Fruit fly (Drosophila melanogaster): ENCODE data around the gene CG4053.
A peak's percentile ranks its signal among the peaks of the same experiment; 100 is the strongest.

CG4053 gene

dm6 chr3R:17122796-17123504 lies 9.0 kb downstream of the CG4053 start (continued):
- TF ChIP-seq cg (GFP tag; optimal IDR thresholded peaks at IDR 0.05) (no peak), CG18764 (GFP tag; optimal IDR thresholded peaks at IDR 0.05) (no peak), Myb (GFP tag; optimal IDR thresholded peaks at IDR 0.05) (no peak), CG10654 (GFP tag; optimal IDR thresholded peaks at IDR 0.05) (no peak), CG1647 (GFP tag; optimal IDR thresholded peaks at IDR 0.05) (no peak), Xbp1 (GFP tag; optimal IDR thresholded peaks at IDR 0.05) (no peak), CG4404 (GFP tag; IDR thresholded peaks at IDR 0.05) (no peak), gcm (GFP tag; optimal IDR thresholded peaks at IDR 0.05) (no peak), CG4282 (GFP tag; optimal IDR thresholded peaks at IDR 0.05) (no peak), CG6272 (GFP tag; IDR thresholded peaks at IDR 0.05) (no peak), onecut (GFP tag; IDR thresholded peaks at IDR 0.05) (no peak), Ets65A (GFP tag) (no peak), Chrac-16 (GFP tag; optimal IDR thresholded peaks at IDR 0.05) (no peak), cwo (GFP tag; optimal IDR thresholded peaks at IDR 0.05) (no peak), Dp (GFP tag; optimal IDR thresholded peaks at IDR 0.05) (no peak), CG6175 (GFP tag; IDR thresholded peaks at IDR 0.05) (peak; percentile 87), CG3281 (GFP tag; optimal IDR thresholded peaks at IDR 0.05) (no peak), NC2α (GFP tag; optimal IDR thresholded peaks at IDR 0.05) (no peak), CG13123 (GFP tag; optimal IDR thresholded peaks at IDR 0.05) (no peak), rib (GFP tag; IDR thresholded peaks at IDR 0.05) (peak; percentile 24; the same call in 1 of the 2 replicates), Spps (tag; optimal IDR thresholded peaks at IDR 0.05) (no peak), cato (GFP tag; optimal IDR thresholded peaks at IDR 0.05; ENCODE audit: borderline replicate concordance) (no peak), NC2β (GFP tag; optimal IDR thresholded peaks at IDR 0.05) (no peak), CG15269 (tag; optimal IDR thresholded peaks at IDR 0.05) (no peak), aop (GFP tag; IDR thresholded peaks at IDR 0.05) (no peak), CG11560 (tag; IDR thresholded peaks at IDR 0.05) (no peak), nau (GFP tag; optimal IDR thresholded peaks at IDR 0.05) (no peak), CG11695 (GFP tag; IDR thresholded peaks at IDR 0.05) (no peak), CG31441 (GFP tag; IDR thresholded peaks at IDR 0.05) (0 out of 2 replicates have a peak, but pooled peaks have one; percentile 37), caup (GFP tag; optimal IDR thresholded peaks at IDR 0.05; ENCODE audit: severe bottlenecking) (no peak), CG1832 (GFP tag; optimal IDR thresholded peaks at IDR 0.05) (no peak), CG6254 (GFP tag; optimal IDR thresholded peaks at IDR 0.05) (no peak), chinmo (GFP tag; IDR thresholded peaks at IDR 0.05; ENCODE audit: partially characterized antibody) (peak; percentile 88; the same call in 3 of the 4 replicates), CG2678 (tag; optimal IDR thresholded peaks at IDR 0.05) (peak; percentile 14), al (GFP tag; IDR thresholded peaks at IDR 0.05) (no peak), z (GFP tag; IDR thresholded peaks at IDR 0.05) (no peak), dpn (GFP tag; optimal IDR thresholded peaks at IDR 0.05) (no peak), p53 (GFP tag; optimal IDR thresholded peaks at IDR 0.05) (no peak), crol (GFP tag; IDR thresholded peaks at IDR 0.05) (peak; percentile 91), CG7839 (tag; optimal IDR thresholded peaks at IDR 0.05) (peak; percentile 7), abd-A (tag; optimal IDR thresholded peaks at IDR 0.05) (no peak)

dm6 chr3R:17121277-17121676 lies 10.7 kb downstream of the CG4053 start, which contains the start of gene CG42779:
TSS of gene CG42779 (plus strand) at chr3R:17121577.
- no peak for TF ChIP-seq CG18599 (GFP tag; optimal IDR thresholded peaks at IDR 0.05)
- TF ChIP-seq lab (GFP tag; optimal IDR thresholded peaks at IDR 0.05) = peak; percentile 14

All from whole organism, embryonic.